Fruit fly (Drosophila melanogaster): ENCODE measurements around the gene CG12880.

CG12880 gene

DNA sequence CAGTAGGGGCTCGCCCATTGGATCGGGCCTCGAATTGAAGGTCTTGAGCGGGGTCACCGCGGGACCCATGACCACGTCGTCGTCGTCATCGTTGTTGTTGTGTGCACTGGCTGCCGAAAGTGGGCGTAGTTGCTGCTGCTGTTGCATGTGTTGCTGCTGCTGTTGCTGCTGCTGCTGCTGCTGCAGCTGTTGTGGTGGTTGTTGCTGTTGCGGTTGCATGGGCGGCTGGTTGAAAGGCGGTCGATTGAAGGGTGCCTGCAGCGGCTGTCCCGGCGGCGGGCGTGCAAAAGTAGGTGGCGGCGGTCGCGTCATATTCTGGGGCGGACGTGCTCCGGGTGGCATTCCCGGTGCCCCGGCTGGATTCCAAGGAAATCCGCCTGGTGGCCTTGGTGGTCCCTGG, 37.9 kb upstream of the CG12880 start:
- no peak for TF ChIP-seq CG6792 (GFP tag; optimal IDR thresholded peaks at IDR 0.05)
- no peak for TF ChIP-seq Sox15 (GFP tag; optimal IDR thresholded peaks at IDR 0.05)
- TF ChIP-seq eg (GFP tag; IDR thresholded peaks at IDR 0.05), result no peak
- TF ChIP-seq fkh (GFP tag; optimal IDR thresholded peaks at IDR 0.05), result no peak
- TF ChIP-seq fd59A (GFP tag; optimal IDR thresholded peaks at IDR 0.05), result no peak
- no peak for TF ChIP-seq spab (GFP tag; optimal IDR thresholded peaks at IDR 0.05)
- TF ChIP-seq CG15336 (GFP tag; IDR thresholded peaks at IDR 0.05), result no peak
- no peak for TF ChIP-seq CG9139 (GFP tag; optimal IDR thresholded peaks at IDR 0.05)

DNA sequence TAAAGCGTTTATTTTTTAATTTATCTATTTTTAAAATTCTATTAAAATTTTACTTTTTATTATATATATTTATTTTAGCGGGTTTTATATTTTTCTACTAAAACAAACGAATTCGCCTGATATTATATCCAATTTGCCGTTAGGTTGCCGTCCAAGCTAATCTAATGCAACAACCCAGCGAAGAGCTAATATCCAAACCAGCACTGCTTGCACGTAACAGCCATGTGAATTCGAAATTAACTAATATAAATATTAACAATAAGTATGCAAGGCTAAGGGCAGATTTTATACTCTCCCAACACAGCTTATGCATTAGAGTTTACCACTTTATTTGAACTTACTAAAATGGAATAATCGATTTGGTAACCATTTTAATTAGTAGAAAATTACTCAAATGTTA, 34.1 kb upstream of the CG12880 start:
- TF ChIP-seq svp (GFP tag), result no peak
- TF ChIP-seq CG7368 (GFP tag; optimal IDR thresholded peaks at IDR 0.05), result no peak
- TF ChIP-seq Ets21C (GFP tag; optimal IDR thresholded peaks at IDR 0.05), result no peak
- TF ChIP-seq Ets96B (tag; optimal IDR thresholded peaks at IDR 0.05), result no peak
- no peak for TF ChIP-seq Met (GFP tag; optimal IDR thresholded peaks at IDR 0.05)
- TF ChIP-seq spab (GFP tag; optimal IDR thresholded peaks at IDR 0.05), result no peak
- no peak for TF ChIP-seq CG1621 (tag; optimal IDR thresholded peaks at IDR 0.05)
- no peak for TF ChIP-seq vri (GFP tag; optimal IDR thresholded peaks at IDR 0.05)
- TF ChIP-seq dac (GFP tag; optimal IDR thresholded peaks at IDR 0.05), result no peak
- TF ChIP-seq Hr38 (GFP tag; optimal IDR thresholded peaks at IDR 0.05), result no peak
- no peak for TF ChIP-seq CG9139 (GFP tag; optimal IDR thresholded peaks at IDR 0.05)
- TF ChIP-seq CG32006 (GFP tag; optimal IDR thresholded peaks at IDR 0.05), result no peak
- no peak for TF ChIP-seq CG8119 (GFP tag; IDR thresholded peaks at IDR 0.05)
- TF ChIP-seq Eip78C (GFP tag), result no peak
- no peak for TF ChIP-seq CG31627 (GFP tag; optimal IDR thresholded peaks at IDR 0.05)

DNA sequence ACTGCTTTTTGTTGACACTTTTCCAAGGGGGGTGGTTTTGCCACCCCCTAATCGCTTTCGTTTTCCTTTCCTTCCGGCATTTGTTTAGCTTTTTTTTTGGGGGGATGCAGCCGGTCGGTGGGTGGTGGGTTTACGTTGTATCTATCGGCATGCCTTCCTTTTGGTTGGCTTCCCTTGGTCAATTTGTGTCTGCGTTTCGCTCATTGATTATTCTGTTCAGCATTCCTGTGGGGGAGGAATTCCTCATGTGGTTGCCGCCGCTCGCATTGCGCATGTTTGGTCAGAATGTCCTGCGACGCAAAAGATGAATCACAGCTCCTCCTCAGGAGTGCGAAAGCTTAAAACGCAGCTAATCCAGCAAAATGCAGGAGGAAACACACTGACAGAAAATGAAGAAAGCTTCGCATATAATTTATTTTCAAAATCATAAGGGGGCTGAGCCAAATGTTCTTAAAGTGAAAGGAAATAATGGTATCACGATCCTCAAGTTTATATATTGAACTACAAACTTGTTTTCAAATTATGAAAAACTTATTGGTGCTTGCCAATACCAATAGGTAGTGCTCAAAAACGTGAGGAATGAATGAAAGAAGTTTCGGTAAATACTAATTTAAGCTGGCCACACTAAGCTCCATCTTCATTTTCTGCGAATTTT, 33.5 kb upstream of the CG12880 start, which contains the start of gene RpS10a:
RpS10a (plus strand) TSS at position 605 of the 655 bp plus-strand sequence.
- TF ChIP-seq CG6163 (GFP tag; IDR thresholded peaks at IDR 0.05), result 0 out of 3 replicates have a peak, but pooled peaks have one; percentile 14
- TF ChIP-seq CG10669 (GFP tag; optimal IDR thresholded peaks at IDR 0.05), result no peak
- peak; percentile 56 for TF ChIP-seq Eip78C (GFP tag)

DNA sequence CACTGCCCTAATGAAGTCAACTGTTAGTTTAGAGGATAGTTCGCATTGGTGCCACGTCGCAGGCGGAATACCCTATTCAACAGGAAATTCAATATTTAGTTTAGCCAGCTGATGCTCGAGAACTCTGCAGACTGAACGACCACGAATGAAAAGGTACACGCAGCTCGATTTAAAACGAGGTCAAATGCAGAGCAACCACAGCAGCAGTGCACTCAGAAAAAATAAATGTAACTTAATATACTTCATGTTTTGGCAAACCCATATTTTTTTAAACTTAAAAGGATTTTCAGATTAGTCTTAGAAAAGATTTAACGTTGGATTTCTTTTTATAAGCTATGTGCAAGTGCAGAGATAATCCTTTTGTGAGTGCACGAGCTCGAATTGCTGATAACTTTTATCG, 30.7 kb upstream of the CG12880 start:
- TF ChIP-seq achi (GFP tag; optimal IDR thresholded peaks at IDR 0.05), result peak; percentile 42
- no peak for TF ChIP-seq CG6808 (GFP tag; optimal IDR thresholded peaks at IDR 0.05)
- TF ChIP-seq CG3032 (tag; optimal IDR thresholded peaks at IDR 0.05), result no peak
- no peak for TF ChIP-seq CG11902 (GFP tag; optimal IDR thresholded peaks at IDR 0.05)
- TF ChIP-seq Eip75B (GFP tag; optimal IDR thresholded peaks at IDR 0.05), result peak; percentile 40
- peak; percentile 10 for TF ChIP-seq CG8632 (GFP tag; optimal IDR thresholded peaks at IDR 0.05)
- no peak for TF ChIP-seq CG34406 (GFP tag; optimal IDR thresholded peaks at IDR 0.05)
- no peak for TF ChIP-seq CG1621 (tag; optimal IDR thresholded peaks at IDR 0.05)
- TF ChIP-seq Ets96B (tag; optimal IDR thresholded peaks at IDR 0.05), result peak; percentile 40
- TF ChIP-seq dac (GFP tag; optimal IDR thresholded peaks at IDR 0.05), result peak; percentile 10
- peak; percentile 26 for TF ChIP-seq CG3919 (GFP tag; optimal IDR thresholded peaks at IDR 0.05)
- peak; percentile 1 for TF ChIP-seq Lpt (GFP tag; optimal IDR thresholded peaks at IDR 0.05)
- TF ChIP-seq CG11762 (GFP tag; optimal IDR thresholded peaks at IDR 0.05; ENCODE audit: insufficient read depth), result peak; percentile 11
- TF ChIP-seq Smox (GFP tag; optimal IDR thresholded peaks at IDR 0.05), result peak; percentile 2
- peak in 1 of 2 experiments; percentile 25 for TF ChIP-seq salr (GFP tag; optimal IDR thresholded peaks at IDR 0.05)
- TF ChIP-seq net (GFP tag; optimal IDR thresholded peaks at IDR 0.05), result no peak
- TF ChIP-seq Hr4 (GFP tag; optimal IDR thresholded peaks at IDR 0.05), result peak; percentile 37
- peak; percentile 35; the same call in 1 of the 3 replicates for TF ChIP-seq CG8119 (GFP tag; IDR thresholded peaks at IDR 0.05)
- peak; percentile 35 for TF ChIP-seq pdm3 (GFP tag; optimal IDR thresholded peaks at IDR 0.05)
- TF ChIP-seq eg (GFP tag; IDR thresholded peaks at IDR 0.05), result peak; percentile 69; the same call in 2 of the 3 replicates
- peak; percentile 64 for TF ChIP-seq CG15336 (GFP tag; IDR thresholded peaks at IDR 0.05)
- peak; percentile 58 for TF ChIP-seq CG32006 (GFP tag; optimal IDR thresholded peaks at IDR 0.05)
- peak; percentile 16 for TF ChIP-seq acj6 (GFP tag; optimal IDR thresholded peaks at IDR 0.05)
- TF ChIP-seq Eip78C (GFP tag), result peak; percentile 69
- peak; percentile 10 for TF ChIP-seq lz (GFP tag; optimal IDR thresholded peaks at IDR 0.05)
- TF ChIP-seq fd85E (GFP tag; optimal IDR thresholded peaks at IDR 0.05), result no peak
- TF ChIP-seq CG6854 (GFP tag; optimal IDR thresholded peaks at IDR 0.05), result no peak
- TF ChIP-seq CG6276 (GFP tag; optimal IDR thresholded peaks at IDR 0.05), result peak; percentile 57
- TF ChIP-seq CG10669 (GFP tag; optimal IDR thresholded peaks at IDR 0.05), result peak; percentile 34
- peak; percentile 62 for TF ChIP-seq svp (GFP tag)
- TF ChIP-seq dsx (GFP tag; optimal IDR thresholded peaks at IDR 0.05; ENCODE audit: poor library complexity, severe bottlenecking), result no peak
- TF ChIP-seq CG6163 (GFP tag; IDR thresholded peaks at IDR 0.05), result peak; percentile 75
